Fruit fly (Drosophila melanogaster) whole organism, prepupa: ENCODE measurements around the gene CG6678.

Source experiments
- Blimp-1 ChIP-seq: fragments of 200-800 bp; sonication (Bioruptor generic); optimal IDR thresholded peaks from 3 replicates; lab custom pipeline; 2017; ENCODE audit warnings: missing biosample characterization, missing genetic modification characterization, mild to moderate bottlenecking, moderate library complexity, missing genetic modification reagents
- CG10631 ChIP-seq: fragments of 200-800 bp; sonication (Bioruptor generic); optimal IDR thresholded peaks from 2 replicates; lab custom pipeline; 2016; ENCODE audit warnings: missing biosample characterization, missing genetic modification characterization
- CG10669 ChIP-seq: fragments of 200-800 bp; sonication (Bioruptor generic); optimal IDR thresholded peaks from 3 replicates; lab custom pipeline; 2018; ENCODE audit warnings: missing biosample characterization, mild to moderate bottlenecking, missing genetic modification characterization, moderate library complexity
- CG11294 ChIP-seq: fragments of 200-800 bp; sonication (Bioruptor generic); IDR thresholded peaks from 2 replicates; pipeline ENCODE4 v1.3.6; 2022; ENCODE audit warnings: missing biosample characterization, missing genetic modification characterization
- CG1621 ChIP-seq: fragments of 200-800 bp; sonication (Bioruptor generic); optimal IDR thresholded peaks from 3 replicates; lab custom pipeline; 2018; ENCODE audit warnings: missing biosample characterization, mild to moderate bottlenecking, missing genetic modification characterization
- CG16779 ChIP-seq: fragments of 200-800 bp; sonication (Bioruptor generic); optimal IDR thresholded peaks from 3 replicates; lab custom pipeline; 2017; ENCODE audit warnings: missing biosample characterization, mild to moderate bottlenecking, missing genetic modification characterization
- CG3032 ChIP-seq: fragments of 200-800 bp; optimal IDR thresholded peaks from 2 replicates; lab custom pipeline; 2019; ENCODE audit warnings: missing biosample characterization, mild to moderate bottlenecking, missing genetic modification characterization, moderate library complexity
- CG31627 ChIP-seq: fragments of 200-800 bp; sonication (Bioruptor generic); optimal IDR thresholded peaks from 3 replicates; lab custom pipeline; 2016; ENCODE audit warnings: missing biosample characterization, missing genetic modification characterization
- CG32006 ChIP-seq: fragments of 200-800 bp; sonication (Bioruptor generic); optimal IDR thresholded peaks from 3 replicates; lab custom pipeline; 2017; ENCODE audit warnings: missing biosample characterization, mild to moderate bottlenecking, missing genetic modification characterization
- CG34406 ChIP-seq: fragments of 200-800 bp; sonication (Bioruptor generic); optimal IDR thresholded peaks from 3 replicates; lab custom pipeline; 2016; ENCODE audit warnings: missing biosample characterization, missing genetic modification characterization
- CG3919 ChIP-seq: fragments of 200-800 bp; sonication (Bioruptor generic); optimal IDR thresholded peaks from 3 replicates; lab custom pipeline; 2016; ENCODE audit warnings: missing biosample characterization, missing genetic modification characterization
- CG4318 ChIP-seq: fragments of 200-800 bp; sonication (Bioruptor generic); optimal IDR thresholded peaks from 3 replicates; lab custom pipeline; 2017; ENCODE audit warnings: missing biosample characterization, mild to moderate bottlenecking, missing genetic modification characterization
- CG6276 ChIP-seq: fragments of 200-800 bp; sonication (Bioruptor generic); optimal IDR thresholded peaks from 2 replicates; lab custom pipeline; 2017; ENCODE audit warnings: missing biosample characterization, mild to moderate bottlenecking, missing genetic modification characterization
- CG6808 ChIP-seq: fragments of 200-800 bp; sonication (Bioruptor generic); optimal IDR thresholded peaks from 3 replicates; lab custom pipeline; 2017; ENCODE audit warnings: missing biosample characterization, missing genetic modification characterization, mild to moderate bottlenecking, moderate library complexity, missing genetic modification reagents
- CG6854 ChIP-seq: fragments of 200-800 bp; sonication (Bioruptor generic); optimal IDR thresholded peaks from 2 replicates; lab custom pipeline; 2017; ENCODE audit warnings: missing biosample characterization, mild to moderate bottlenecking, missing genetic modification characterization
- CG7368 ChIP-seq: fragments of 200-800 bp; sonication (Bioruptor generic); optimal IDR thresholded peaks from 3 replicates; lab custom pipeline; 2016; ENCODE audit warnings: missing biosample characterization, missing genetic modification characterization
- CG8632 ChIP-seq: fragments of 200-800 bp; sonication (Bioruptor generic); optimal IDR thresholded peaks from 3 replicates; lab custom pipeline; 2016; ENCODE audit warnings: missing biosample characterization, missing genetic modification characterization
- Eip75B ChIP-seq: fragments of 200-800 bp; sonication (Bioruptor generic); optimal IDR thresholded peaks from 3 replicates; lab custom pipeline; 2016; ENCODE audit warnings: missing biosample characterization, missing genetic modification characterization
- Eip78C ChIP-seq: fragments of 200-800 bp; sonication (Bioruptor generic); peaks from one replicate; lab custom pipeline; 2016; ENCODE audit warnings: missing biosample characterization, missing genetic modification characterization
- Eip93F ChIP-seq: fragments of 200-800 bp; sonication (Bioruptor generic); optimal IDR thresholded peaks from 2 replicates; lab custom pipeline; 2016; ENCODE audit warnings: missing biosample characterization, mild to moderate bottlenecking, missing genetic modification characterization
- Ets21C ChIP-seq: fragments of 200-800 bp; sonication (Bioruptor generic); optimal IDR thresholded peaks from 3 replicates; lab custom pipeline; 2016; ENCODE audit warnings: missing biosample characterization, missing genetic modification characterization
- Ets96B ChIP-seq: fragments of 200-800 bp; optimal IDR thresholded peaks from 2 replicates; lab custom pipeline; 2019; ENCODE audit warnings: missing biosample characterization, mild to moderate bottlenecking, missing genetic modification characterization, moderate library complexity
- Gug ChIP-seq: fragments of 200-800 bp; sonication (Bioruptor generic); IDR thresholded peaks from 2 replicates; pipeline ENCODE4 v1.3.6; 2022; ENCODE audit warnings: missing biosample characterization, missing genetic modification characterization
- Hr39 ChIP-seq: fragments of 200-800 bp; sonication (Bioruptor generic); optimal IDR thresholded peaks from 2 replicates; lab custom pipeline; 2016; ENCODE audit warnings: missing biosample characterization, missing genetic modification characterization
- Hr4 ChIP-seq: fragments of 200-800 bp; sonication (Bioruptor generic); optimal IDR thresholded peaks from 3 replicates; lab custom pipeline; 2016; ENCODE audit warnings: missing biosample characterization, missing genetic modification characterization
- Lpt ChIP-seq: fragments of 200-800 bp; sonication (Bioruptor generic); optimal IDR thresholded peaks from 3 replicates; lab custom pipeline; 2016; ENCODE audit warnings: missing biosample characterization, missing genetic modification characterization
- Met ChIP-seq: fragments of 200-800 bp; sonication (Bioruptor generic); optimal IDR thresholded peaks from 3 replicates; lab custom pipeline; 2016; ENCODE audit warnings: missing biosample characterization, missing genetic modification characterization
- OdsH ChIP-seq: fragments of 200-800 bp; sonication (Bioruptor generic); optimal IDR thresholded peaks from 3 replicates; lab custom pipeline; 2016; ENCODE audit warnings: missing biosample characterization, missing genetic modification characterization
- Smox ChIP-seq: fragments of 200-800 bp; sonication (Bioruptor generic); optimal IDR thresholded peaks from 3 replicates; lab custom pipeline; 2016; ENCODE audit warnings: missing biosample characterization, missing genetic modification characterization
- Sox102F ChIP-seq: fragments of 200-800 bp; sonication (Bioruptor generic); optimal IDR thresholded peaks from 2 replicates; lab custom pipeline; 2016; ENCODE audit warnings: missing biosample characterization, mild to moderate bottlenecking, missing genetic modification characterization
- Sox14 ChIP-seq: fragments of 200-800 bp; sonication (Bioruptor generic); optimal IDR thresholded peaks from 3 replicates; lab custom pipeline; 2016; ENCODE audit warnings: missing biosample characterization, missing genetic modification characterization
- Sox15 ChIP-seq: fragments of 200-800 bp; sonication (Bioruptor generic); optimal IDR thresholded peaks from 3 replicates; lab custom pipeline; 2016; ENCODE audit warnings: missing biosample characterization, missing genetic modification characterization
- achi ChIP-seq: fragments of 200-800 bp; sonication (Bioruptor generic); optimal IDR thresholded peaks from 3 replicates; lab custom pipeline; 2016; ENCODE audit warnings: missing biosample characterization, missing genetic modification characterization
- dsx ChIP-seq: fragments of 200-800 bp; optimal IDR thresholded peaks from 3 replicates; lab custom pipeline; 2019; ENCODE audit warnings: missing biosample characterization, mild to moderate bottlenecking, missing genetic modification characterization, moderate library complexity; ENCODE audit not compliant: poor library complexity, severe bottlenecking
- eg ChIP-seq: fragments of 200-800 bp; sonication (Bioruptor generic); IDR thresholded peaks from 3 replicates; pipeline ENCODE4 v1.3.6; 2022; ENCODE audit warnings: missing biosample characterization, missing genetic modification characterization
- esn ChIP-seq: fragments of 200-800 bp; sonication (Bioruptor generic); optimal IDR thresholded peaks from 2 replicates; lab custom pipeline; 2016; ENCODE audit warnings: missing biosample characterization, mild to moderate bottlenecking, missing genetic modification characterization, moderate library complexity
- fd59A ChIP-seq: fragments of 200-800 bp; sonication (Bioruptor generic); optimal IDR thresholded peaks from 2 replicates; lab custom pipeline; 2017; ENCODE audit warnings: missing biosample characterization, mild to moderate bottlenecking, missing genetic modification characterization, missing genetic modification reagents
- fd85E ChIP-seq: fragments of 200-800 bp; sonication (Bioruptor generic); optimal IDR thresholded peaks from 3 replicates; lab custom pipeline; 2016; ENCODE audit warnings: missing biosample characterization, missing genetic modification characterization
- fkh ChIP-seq: fragments of 200-800 bp; sonication (Bioruptor generic); optimal IDR thresholded peaks from 3 replicates; lab custom pipeline; 2017; ENCODE audit warnings: missing biosample characterization, mild to moderate bottlenecking, missing genetic modification characterization, moderate library complexity
- lz ChIP-seq: fragments of 200-800 bp; sonication (Bioruptor generic); optimal IDR thresholded peaks from 3 replicates; lab custom pipeline; 2016; ENCODE audit warnings: missing biosample characterization, missing genetic modification characterization
- net ChIP-seq: fragments of 200-800 bp; sonication (Bioruptor generic); optimal IDR thresholded peaks from 3 replicates; lab custom pipeline; 2016; ENCODE audit warnings: missing biosample characterization, missing genetic modification characterization
- pdm3 ChIP-seq: fragments of 200-800 bp; sonication (Bioruptor generic); optimal IDR thresholded peaks from 3 replicates; lab custom pipeline; 2016; ENCODE audit warnings: missing biosample characterization, missing genetic modification characterization
- spab ChIP-seq: fragments of 200-800 bp; sonication (Bioruptor generic); optimal IDR thresholded peaks from 2 replicates; lab custom pipeline; 2017; ENCODE audit warnings: missing biosample characterization, mild to moderate bottlenecking, missing genetic modification characterization, missing genetic modification reagents
- ss ChIP-seq, 2 experiments: fragments of 200-800 bp; sonication (Bioruptor generic); optimal IDR thresholded peaks; 2 replicates in 1 of 2; 3 replicates in 1 of 2; lab custom pipeline; 2017 to 2018; ENCODE audit warnings: mild to moderate bottlenecking in 2 of 2, missing biosample characterization in 2 of 2, missing genetic modification characterization in 2 of 2, moderate library complexity in 1 of 2
- svp ChIP-seq: fragments of 200-800 bp; sonication (Bioruptor generic); peaks from one replicate; lab custom pipeline; 2016; ENCODE audit warnings: missing biosample characterization, missing genetic modification characterization
- vri ChIP-seq: fragments of 200-800 bp; sonication (Bioruptor generic); optimal IDR thresholded peaks from 3 replicates; lab custom pipeline; 2016; ENCODE audit warnings: missing biosample characterization, mild to moderate bottlenecking, missing genetic modification characterization

Gene CG6678

DNA sequence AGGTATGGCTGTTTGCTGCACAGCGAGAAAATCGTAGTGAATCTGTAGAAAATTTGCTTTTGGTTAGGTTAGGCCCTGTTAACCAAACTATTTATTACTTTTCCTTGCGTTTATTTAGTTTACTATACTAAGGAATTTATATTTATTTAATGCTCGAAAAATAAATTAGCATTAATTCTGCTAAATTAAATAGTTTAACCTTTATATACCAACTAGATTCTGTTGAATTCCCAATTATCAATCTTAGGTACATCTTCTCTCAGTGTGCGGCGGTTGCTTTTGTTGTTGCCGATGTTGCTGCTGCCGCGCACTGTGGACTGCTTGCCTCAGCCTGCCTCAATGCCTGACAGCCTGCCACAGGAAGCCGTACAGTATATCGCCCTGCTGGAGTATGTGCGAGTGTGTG lies 12.3 kb downstream of the CG6678 start (continued):
- TF ChIP-seq CG8632 (GFP tag; lab: Kevin White, UChicago), result peak; percentile 43
- peak; percentile 61 for TF ChIP-seq achi (GFP tag; lab: Kevin White, UChicago)
- peak; percentile 56 for TF ChIP-seq lz
- peak; percentile 50 for TF ChIP-seq net (GFP tag; lab: Kevin White, UChicago)
- TF ChIP-seq Ets96B (tag; lab: Kevin White, UChicago), result peak; percentile 76
- peak; percentile 55 for TF ChIP-seq Met (GFP tag; lab: Kevin White, UChicago)
- TF ChIP-seq OdsH (GFP tag; lab: Kevin White, UChicago), result peak; percentile 68
- TF ChIP-seq CG6276 (GFP tag; lab: Kevin White, UChicago), result peak; percentile 54
- TF ChIP-seq Sox15 (GFP tag; lab: Kevin White, UChicago), result no peak
- TF ChIP-seq Blimp-1, result no peak
- peak; percentile 64 for TF ChIP-seq fd59A (GFP tag; lab: Kevin White, UChicago)
- TF ChIP-seq CG3032 (tag; lab: Kevin White, UChicago), result peak; percentile 88
- TF ChIP-seq Hr39 (GFP tag; lab: Kevin White, UChicago), result peak; percentile 44
- TF ChIP-seq CG16779, result peak; percentile 51
- peak; percentile 71 for TF ChIP-seq CG10631 (GFP tag; lab: Kevin White, UChicago)
- peak; percentile 43 for TF ChIP-seq CG4318 (GFP tag; lab: Kevin White, UChicago)
- no peak for TF ChIP-seq Eip93F (GFP tag; lab: Kevin White, UChicago)
- peak; percentile 66 to 74 for TF ChIP-seq ss (GFP tag; optimal IDR thresholded peaks at IDR 0.05; lab: Kevin White, UChicago)
- TF ChIP-seq eg (GFP tag; lab: Robert Waterston, UW), result peak; percentile 34; the same call in 1 of the 3 replicates
- TF ChIP-seq Hr4 (GFP tag; lab: Kevin White, UChicago), result peak; percentile 54
- peak; percentile 87 for TF ChIP-seq CG6808
- TF ChIP-seq CG3919 (GFP tag; lab: Kevin White, UChicago), result peak; percentile 77
- peak; percentile 59 for TF ChIP-seq Sox14 (GFP tag; lab: Kevin White, UChicago)
- peak; percentile 80 for TF ChIP-seq dsx
- TF ChIP-seq pdm3 (GFP tag; lab: Kevin White, UChicago), result peak; percentile 52
- TF ChIP-seq Gug, result peak; percentile 60
- peak; percentile 82 for TF ChIP-seq CG10669 (GFP tag; lab: Kevin White, UChicago)
- TF ChIP-seq Lpt, result peak; percentile 50
- TF ChIP-seq CG34406 (GFP tag; lab: Kevin White, UChicago), result peak; percentile 40

DNA sequence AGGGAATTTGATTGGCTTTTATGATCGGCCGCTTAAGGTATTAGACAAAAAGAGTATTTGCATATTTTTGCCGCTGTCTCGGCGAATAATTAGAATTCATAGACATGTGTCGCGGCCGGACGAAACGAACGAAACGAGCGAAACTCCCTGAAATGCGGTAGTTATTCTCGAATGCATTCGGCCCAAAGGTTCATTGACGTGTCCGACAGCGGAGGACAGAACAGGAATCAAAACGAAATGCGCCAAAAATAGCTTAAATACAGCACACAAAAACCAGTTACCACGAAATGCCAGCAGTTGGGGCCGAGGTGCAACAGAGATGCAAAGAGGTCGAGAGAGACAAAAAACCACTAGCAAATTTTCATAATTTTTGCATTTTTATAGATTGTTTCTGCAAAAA lies 17.5 kb downstream of the CG6678 start:
- TF ChIP-seq ss (GFP tag; optimal IDR thresholded peaks at IDR 0.05; lab: Kevin White, UChicago) (peak in 1 of 2 experiments; percentile 24), esn (GFP tag; lab: Kevin White, UChicago) (peak; percentile 19), Eip78C (GFP tag; lab: Kevin White, UChicago) (no peak), pdm3 (GFP tag; lab: Kevin White, UChicago) (no peak), CG31627 (GFP tag; lab: Kevin White, UChicago) (peak; percentile 15), CG1621 (tag; lab: Kevin White, UChicago) (peak; percentile 24), Hr39 (GFP tag; lab: Kevin White, UChicago) (peak; percentile 3), CG10669 (GFP tag; lab: Kevin White, UChicago) (peak; percentile 2)
- TF ChIP-seq, all 60 proteins: peak for 6

DNA sequence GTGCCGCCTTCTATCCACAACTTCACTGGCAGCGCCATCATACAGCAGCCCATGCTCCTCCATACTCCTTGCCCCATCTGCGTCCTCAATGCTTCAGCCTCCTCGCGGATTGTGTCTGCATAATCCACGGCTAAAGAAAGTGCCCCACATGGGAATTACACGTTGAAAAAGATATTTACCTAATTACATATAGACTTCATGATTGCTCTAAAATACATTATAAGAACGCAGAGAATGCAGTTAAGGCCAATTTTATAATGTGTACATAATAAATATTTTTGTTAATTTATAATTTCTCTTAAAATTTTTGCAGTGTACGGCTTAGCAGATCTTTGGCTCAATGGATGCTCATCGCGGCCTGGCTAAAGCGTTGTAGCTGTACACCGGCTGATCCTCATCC lies 18.8 kb downstream of the CG6678 start:
- TF ChIP-seq lz (peak; percentile 64), CG32006 (peak; percentile 95), CG10669 (GFP tag; lab: Kevin White, UChicago) (peak; percentile 82), CG10631 (GFP tag; lab: Kevin White, UChicago) (peak; percentile 90), CG34406 (GFP tag; lab: Kevin White, UChicago) (peak; percentile 80), Sox102F (GFP tag; lab: Kevin White, UChicago) (peak; percentile 72), Eip78C (GFP tag; lab: Kevin White, UChicago) (peak; percentile 96), Lpt (peak; percentile 89), CG7368 (GFP tag; lab: Kevin White, UChicago) (peak; percentile 6), Ets21C (GFP tag; lab: Kevin White, UChicago) (peak; percentile 30), CG11294 (peak; percentile 60), fd85E (GFP tag; lab: Kevin White, UChicago) (no peak), spab (GFP tag; lab: Kevin White, UChicago) (peak; percentile 89), vri (GFP tag; lab: Kevin White, UChicago) (peak; percentile 46), Smox (GFP tag; lab: Kevin White, UChicago) (peak; percentile 65), svp (GFP tag; lab: Kevin White, UChicago) (peak; percentile 86), CG1621 (tag; lab: Kevin White, UChicago) (peak; percentile 79), CG6854 (GFP tag; lab: Kevin White, UChicago) (peak; percentile 67), CG4318 (GFP tag; lab: Kevin White, UChicago) (peak; percentile 87), Sox14 (GFP tag; lab: Kevin White, UChicago) (peak; percentile 82), ss (GFP tag; optimal IDR thresholded peaks at IDR 0.05; lab: Kevin White, UChicago) (peak; percentile 73 to 89), Ets96B (tag; lab: Kevin White, UChicago) (peak; percentile 91), fkh (GFP tag; lab: Kevin White, UChicago) (no peak), Eip75B (GFP tag; lab: Kevin White, UChicago) (peak; percentile 84)
